Fruit fly (Drosophila melanogaster): Measurements from ENCODE around the gene hoe2.

dm6 chr2L:4968767-4969166 is 32.5 kb upstream of the hoe2 start, which contains the start of the genes Scox and Polr1C:
- no peak for TF ChIP-seq CG8159 (tag; optimal IDR thresholded peaks at IDR 0.05)
- no peak for TF ChIP-seq CG4496 (GFP tag; IDR thresholded peaks at IDR 0.05)
- no peak for TF ChIP-seq fd96Ca (GFP tag; IDR thresholded peaks at IDR 0.05)
- no peak for TF ChIP-seq CG34367 (tag; optimal IDR thresholded peaks at IDR 0.05)
- no peak for TF ChIP-seq CG13204 (GFP tag; optimal IDR thresholded peaks at IDR 0.05)
- TF ChIP-seq Snoo (tag; optimal IDR thresholded peaks at IDR 0.05): no peak
- no peak for TF ChIP-seq rn (GFP tag; IDR thresholded peaks at IDR 0.05)
- TF ChIP-seq CG12605 (GFP tag; IDR thresholded peaks at IDR 0.05): no peak
- TF ChIP-seq CG9948 (tag; optimal IDR thresholded peaks at IDR 0.05): no peak
- TF ChIP-seq CG8301 (tag; optimal IDR thresholded peaks at IDR 0.05): no peak

All from whole organism, pupa.